Fruit fly (Drosophila melanogaster) whole organism, prepupa: Measurements from ENCODE around the gene CG12402.

Experiments
- Blimp-1 ChIP-seq: fragments of 200-800 bp; sonication (Bioruptor generic); optimal IDR thresholded peaks from 3 replicates; lab custom pipeline; 2017; ENCODE audit warnings: missing biosample characterization, missing genetic modification characterization, mild to moderate bottlenecking, moderate library complexity, missing genetic modification reagents
- CG10669 ChIP-seq: fragments of 200-800 bp; sonication (Bioruptor generic); optimal IDR thresholded peaks from 3 replicates; lab custom pipeline; 2018; ENCODE audit warnings: missing biosample characterization, mild to moderate bottlenecking, missing genetic modification characterization, moderate library complexity
- CG11762 ChIP-seq: fragments of 200-800 bp; sonication (Bioruptor generic); optimal IDR thresholded peaks from 3 replicates; lab custom pipeline; 2016; ENCODE audit warnings: missing biosample characterization, missing genetic modification characterization; ENCODE audit not compliant: insufficient read depth
- CG11902 ChIP-seq: fragments of 200-800 bp; sonication (Bioruptor generic); optimal IDR thresholded peaks from 3 replicates; lab custom pipeline; 2016; ENCODE audit warnings: missing biosample characterization, missing genetic modification characterization
- CG15336 ChIP-seq: fragments of 200-800 bp; sonication (Bioruptor generic); IDR thresholded peaks from 2 replicates; pipeline ENCODE4 v1.3.6; 2022; ENCODE audit warnings: missing biosample characterization, missing genetic modification characterization
- CG1621 ChIP-seq: fragments of 200-800 bp; sonication (Bioruptor generic); optimal IDR thresholded peaks from 3 replicates; lab custom pipeline; 2018; ENCODE audit warnings: missing biosample characterization, mild to moderate bottlenecking, missing genetic modification characterization
- CG31627 ChIP-seq: fragments of 200-800 bp; sonication (Bioruptor generic); optimal IDR thresholded peaks from 3 replicates; lab custom pipeline; 2016; ENCODE audit warnings: missing biosample characterization, missing genetic modification characterization
- CG32006 ChIP-seq: fragments of 200-800 bp; sonication (Bioruptor generic); optimal IDR thresholded peaks from 3 replicates; lab custom pipeline; 2017; ENCODE audit warnings: missing biosample characterization, mild to moderate bottlenecking, missing genetic modification characterization
- CG6163 ChIP-seq: fragments of 200-800 bp; sonication (Bioruptor generic); IDR thresholded peaks from 3 replicates; pipeline ENCODE4 v1.3.6; 2022; ENCODE audit warnings: missing biosample characterization, missing genetic modification characterization
- CG6276 ChIP-seq: fragments of 200-800 bp; sonication (Bioruptor generic); optimal IDR thresholded peaks from 2 replicates; lab custom pipeline; 2017; ENCODE audit warnings: missing biosample characterization, mild to moderate bottlenecking, missing genetic modification characterization
- CG6808 ChIP-seq: fragments of 200-800 bp; sonication (Bioruptor generic); optimal IDR thresholded peaks from 3 replicates; lab custom pipeline; 2017; ENCODE audit warnings: missing biosample characterization, missing genetic modification characterization, mild to moderate bottlenecking, moderate library complexity, missing genetic modification reagents
- CG6854 ChIP-seq: fragments of 200-800 bp; sonication (Bioruptor generic); optimal IDR thresholded peaks from 2 replicates; lab custom pipeline; 2017; ENCODE audit warnings: missing biosample characterization, mild to moderate bottlenecking, missing genetic modification characterization
- CG8119 ChIP-seq: fragments of 200-800 bp; sonication (Bioruptor generic); IDR thresholded peaks from 3 replicates; pipeline ENCODE4 v1.3.6; 2022; ENCODE audit warnings: missing biosample characterization, missing genetic modification characterization
- CG8632 ChIP-seq: fragments of 200-800 bp; sonication (Bioruptor generic); optimal IDR thresholded peaks from 3 replicates; lab custom pipeline; 2016; ENCODE audit warnings: missing biosample characterization, missing genetic modification characterization
- Eip75B ChIP-seq: fragments of 200-800 bp; sonication (Bioruptor generic); optimal IDR thresholded peaks from 3 replicates; lab custom pipeline; 2016; ENCODE audit warnings: missing biosample characterization, missing genetic modification characterization
- Eip78C ChIP-seq: fragments of 200-800 bp; sonication (Bioruptor generic); peaks from one replicate; lab custom pipeline; 2016; ENCODE audit warnings: missing biosample characterization, missing genetic modification characterization
- Eip93F ChIP-seq: fragments of 200-800 bp; sonication (Bioruptor generic); optimal IDR thresholded peaks from 2 replicates; lab custom pipeline; 2016; ENCODE audit warnings: missing biosample characterization, mild to moderate bottlenecking, missing genetic modification characterization
- Ets21C ChIP-seq: fragments of 200-800 bp; sonication (Bioruptor generic); optimal IDR thresholded peaks from 3 replicates; lab custom pipeline; 2016; ENCODE audit warnings: missing biosample characterization, missing genetic modification characterization
- Hr38 ChIP-seq: sonication (Bioruptor generic); optimal IDR thresholded peaks from 2 replicates; lab custom pipeline; 2016; ENCODE audit warnings: missing biosample characterization, missing genetic modification characterization
- Hr39 ChIP-seq: fragments of 200-800 bp; sonication (Bioruptor generic); optimal IDR thresholded peaks from 2 replicates; lab custom pipeline; 2016; ENCODE audit warnings: missing biosample characterization, missing genetic modification characterization
- Hr4 ChIP-seq: fragments of 200-800 bp; sonication (Bioruptor generic); optimal IDR thresholded peaks from 3 replicates; lab custom pipeline; 2016; ENCODE audit warnings: missing biosample characterization, missing genetic modification characterization
- Met ChIP-seq: fragments of 200-800 bp; sonication (Bioruptor generic); optimal IDR thresholded peaks from 3 replicates; lab custom pipeline; 2016; ENCODE audit warnings: missing biosample characterization, missing genetic modification characterization
- OdsH ChIP-seq: fragments of 200-800 bp; sonication (Bioruptor generic); optimal IDR thresholded peaks from 3 replicates; lab custom pipeline; 2016; ENCODE audit warnings: missing biosample characterization, missing genetic modification characterization
- Sox102F ChIP-seq: fragments of 200-800 bp; sonication (Bioruptor generic); optimal IDR thresholded peaks from 2 replicates; lab custom pipeline; 2016; ENCODE audit warnings: missing biosample characterization, mild to moderate bottlenecking, missing genetic modification characterization
- achi ChIP-seq: fragments of 200-800 bp; sonication (Bioruptor generic); optimal IDR thresholded peaks from 3 replicates; lab custom pipeline; 2016; ENCODE audit warnings: missing biosample characterization, missing genetic modification characterization
- cyc ChIP-seq: fragments of 200-800 bp; sonication (Bioruptor generic); optimal IDR thresholded peaks from 3 replicates; lab custom pipeline; 2016; ENCODE audit warnings: missing biosample characterization, missing genetic modification characterization
- dsx ChIP-seq: fragments of 200-800 bp; optimal IDR thresholded peaks from 3 replicates; lab custom pipeline; 2019; ENCODE audit warnings: missing biosample characterization, mild to moderate bottlenecking, missing genetic modification characterization, moderate library complexity; ENCODE audit not compliant: poor library complexity, severe bottlenecking
- eg ChIP-seq: fragments of 200-800 bp; sonication (Bioruptor generic); IDR thresholded peaks from 3 replicates; pipeline ENCODE4 v1.3.6; 2022; ENCODE audit warnings: missing biosample characterization, missing genetic modification characterization
- esn ChIP-seq: fragments of 200-800 bp; sonication (Bioruptor generic); optimal IDR thresholded peaks from 2 replicates; lab custom pipeline; 2016; ENCODE audit warnings: missing biosample characterization, mild to moderate bottlenecking, missing genetic modification characterization, moderate library complexity
- fkh ChIP-seq: fragments of 200-800 bp; sonication (Bioruptor generic); optimal IDR thresholded peaks from 3 replicates; lab custom pipeline; 2017; ENCODE audit warnings: missing biosample characterization, mild to moderate bottlenecking, missing genetic modification characterization, moderate library complexity
- pdm3 ChIP-seq: fragments of 200-800 bp; sonication (Bioruptor generic); optimal IDR thresholded peaks from 3 replicates; lab custom pipeline; 2016; ENCODE audit warnings: missing biosample characterization, missing genetic modification characterization
- spab ChIP-seq: fragments of 200-800 bp; sonication (Bioruptor generic); optimal IDR thresholded peaks from 2 replicates; lab custom pipeline; 2017; ENCODE audit warnings: missing biosample characterization, mild to moderate bottlenecking, missing genetic modification characterization, missing genetic modification reagents
- ss ChIP-seq, 2 experiments: fragments of 200-800 bp; sonication (Bioruptor generic); optimal IDR thresholded peaks; 2 replicates in 1 of 2; 3 replicates in 1 of 2; lab custom pipeline; 2017 to 2018; ENCODE audit warnings: mild to moderate bottlenecking in 2 of 2, missing biosample characterization in 2 of 2, missing genetic modification characterization in 2 of 2, moderate library complexity in 1 of 2
- svp ChIP-seq: fragments of 200-800 bp; sonication (Bioruptor generic); peaks from one replicate; lab custom pipeline; 2016; ENCODE audit warnings: missing biosample characterization, missing genetic modification characterization

Gene CG12402

dm6 chr3R:14098527-14099109 lies 9.5 kb downstream of the CG12402 start:
- peak; percentile 1 for TF ChIP-seq CG31627
- TF ChIP-seq eg (GFP tag; lab: Robert Waterston, UW), result peak; percentile 20; the same call in 1 of the 3 replicates
- peak; percentile 44 for TF ChIP-seq svp (GFP tag; lab: Kevin White, UChicago)
- TF ChIP-seq CG6163 (GFP tag; lab: Robert Waterston, UW), result peak; percentile 41; the same call in 1 of the 3 replicates
- no peak for TF ChIP-seq CG6808 (GFP tag; lab: Kevin White, UChicago)
- no peak for TF ChIP-seq CG10669 (GFP tag; lab: Kevin White, UChicago)
- TF ChIP-seq esn (GFP tag; lab: Kevin White, UChicago), result no peak
- peak; percentile 58 for TF ChIP-seq Eip78C (GFP tag; lab: Kevin White, UChicago)
- TF ChIP-seq, all 60 proteins: peak for 5

- no peak for TF ChIP-seq CG32006 (GFP tag; lab: Kevin White, UChicago)
- no peak for TF ChIP-seq Blimp-1
- no peak for TF ChIP-seq Eip78C (GFP tag; lab: Kevin White, UChicago)
- no peak for TF ChIP-seq Hr39
- no peak for TF ChIP-seq CG1621
- TF ChIP-seq CG10669 (GFP tag; lab: Kevin White, UChicago), result no peak
- TF ChIP-seq CG11902 (GFP tag; lab: Kevin White, UChicago), result no peak
- TF ChIP-seq cyc (GFP tag; lab: Kevin White, UChicago), result no peak
- TF ChIP-seq Ets21C, result no peak
- TF ChIP-seq, all 60 proteins: peak for 0
These were observed 10.1 kb downstream of the CG12402 start, which contains the start of gene CG9920 for dm6 chr3R:14097980-14098379. TSS of gene CG9920 (minus strand) at chr3R:14098080.

- no peak for TF ChIP-seq OdsH (GFP tag; lab: Kevin White, UChicago)
- no peak for TF ChIP-seq spab (GFP tag; lab: Kevin White, UChicago)
- TF ChIP-seq CG6276 (GFP tag; lab: Kevin White, UChicago), result no peak
- TF ChIP-seq pdm3, result no peak
- no peak for TF ChIP-seq Eip75B (GFP tag; lab: Kevin White, UChicago)
These were observed 11.3 kb downstream of the CG12402 start, which contains the start of gene CCHa1 for dm6 chr3R:14096792-14097191. TSS of gene CCHa1 (minus strand) at chr3R:14096835.

dm6 chr3R:14095916-14096315 lies 12.2 kb downstream of the CG12402 start:
- TF ChIP-seq svp (GFP tag; lab: Kevin White, UChicago) (peak; percentile 25), spab (GFP tag; lab: Kevin White, UChicago) (no peak), Sox102F (GFP tag; lab: Kevin White, UChicago) (no peak), CG8119 (GFP tag; lab: Robert Waterston, UW) (no peak)
- TF ChIP-seq, all 60 proteins: peak for 1

- no peak for TF ChIP-seq CG15336 (GFP tag; lab: Robert Waterston, UW)
- no peak for TF ChIP-seq svp (GFP tag; lab: Kevin White, UChicago)
- TF ChIP-seq CG32006 (GFP tag; lab: Kevin White, UChicago), result peak; percentile 25
- no peak for TF ChIP-seq CG8632 (GFP tag; lab: Kevin White, UChicago)
- TF ChIP-seq Eip93F (GFP tag; lab: Kevin White, UChicago), result no peak
- no peak for TF ChIP-seq OdsH (GFP tag; lab: Kevin White, UChicago)
- TF ChIP-seq dsx (GFP tag; lab: Kevin White, UChicago), result no peak
- TF ChIP-seq eg (GFP tag; lab: Robert Waterston, UW), result no peak
- TF ChIP-seq fkh (GFP tag; lab: Kevin White, UChicago), result no peak
- no peak for TF ChIP-seq Hr38 (GFP tag; lab: Kevin White, UChicago)
- no peak for TF ChIP-seq Met (GFP tag; lab: Kevin White, UChicago)
- peak; percentile 68 for TF ChIP-seq Eip78C (GFP tag; lab: Kevin White, UChicago)
- no peak for TF ChIP-seq CG11762 (GFP tag; lab: Kevin White, UChicago)
- peak; percentile 7 for TF ChIP-seq Hr4 (GFP tag; lab: Kevin White, UChicago)
- TF ChIP-seq achi, result no peak
- TF ChIP-seq Sox102F (GFP tag; lab: Kevin White, UChicago), result no peak
- no peak for TF ChIP-seq ss (GFP tag; optimal IDR thresholded peaks at IDR 0.05; lab: Kevin White, UChicago)
- TF ChIP-seq CG6854, result no peak
- no peak for TF ChIP-seq CG31627
- TF ChIP-seq spab (GFP tag; lab: Kevin White, UChicago), result no peak
These were observed 12.7 kb downstream of the CG12402 start for dm6 chr3R:14095428-14095827.
